Worm (Caenorhabditis elegans): ENCODE data around the gene spp-19.

Gene spp-19

DNA sequence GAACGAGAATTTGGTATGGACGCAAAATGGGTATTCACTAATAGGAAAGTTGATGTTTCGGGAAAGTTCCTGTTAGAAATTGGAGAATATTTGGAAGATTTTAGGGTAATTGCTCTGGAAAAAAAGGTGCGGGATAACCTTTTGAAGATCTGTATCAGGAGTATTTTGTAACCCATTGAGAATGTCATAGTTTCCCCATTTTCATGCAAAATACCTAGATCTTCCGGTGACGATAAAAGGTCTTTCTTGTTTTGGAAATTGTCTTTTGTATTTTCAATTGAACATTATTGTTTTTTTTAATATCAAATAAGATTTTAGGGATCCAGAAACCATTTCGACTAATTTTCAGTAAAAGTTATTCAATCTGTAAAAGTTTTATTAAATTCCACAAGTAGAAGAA lies at the start of gene spp-19:
Gene spp-19 (minus strand): TSS at position 101 of the 400 bp plus-strand sequence.
- no peak for TF ChIP-seq K09A11.1 (tag; optimal IDR thresholded peaks at IDR 0.05; ENCODE audit: insufficient read depth)
- no peak for TF ChIP-seq ceh-45 (GFP tag; IDR thresholded peaks at IDR 0.05)
- no peak for TF ChIP-seq F13H6.1 (tag; optimal IDR thresholded peaks at IDR 0.05)
- no peak for TF ChIP-seq unc-86 (tag; optimal IDR thresholded peaks at IDR 0.05)
- no peak for TF ChIP-seq hlh-13 (GFP tag; optimal IDR thresholded peaks at IDR 0.05)
- no peak for TF ChIP-seq pqm-1 (tag; optimal IDR thresholded peaks at IDR 0.05)
- no peak for TF ChIP-seq ceh-18 (tag; optimal IDR thresholded peaks at IDR 0.05)
- no peak for TF ChIP-seq eyg-1 (tag; optimal IDR thresholded peaks at IDR 0.05)
- TF ChIP-seq pha-2 (tag; optimal IDR thresholded peaks at IDR 0.05) = no peak
- TF ChIP-seq ceh-34 (tag; optimal IDR thresholded peaks at IDR 0.05) = no peak
- no peak for TF ChIP-seq pax-1 (tag; optimal IDR thresholded peaks at IDR 0.05)
- no peak for TF ChIP-seq ceh-31 (tag; optimal IDR thresholded peaks at IDR 0.05)
- TF ChIP-seq K02D7.2 (tag; optimal IDR thresholded peaks at IDR 0.05) = no peak
- TF ChIP-seq syd-9 (tag; optimal IDR thresholded peaks at IDR 0.05) = no peak

- TF ChIP-seq madf-2 (tag; optimal IDR thresholded peaks at IDR 0.05) (no peak), hlh-8 (tag; optimal IDR thresholded peaks at IDR 0.05) (no peak), mec-3 (tag; optimal IDR thresholded peaks at IDR 0.05; ENCODE audit: borderline replicate concordance) (no peak), pros-1 (tag; optimal IDR thresholded peaks at IDR 0.05) (no peak), pqm-1 (tag; optimal IDR thresholded peaks at IDR 0.05) (no peak), unc-42 (tag; optimal IDR thresholded peaks at IDR 0.05) (no peak), ceh-2 (tag; optimal IDR thresholded peaks at IDR 0.05) (no peak), pha-2 (tag; optimal IDR thresholded peaks at IDR 0.05) (no peak), dmd-4 (tag; optimal IDR thresholded peaks at IDR 0.05; ENCODE audit: borderline replicate concordance) (no peak), syd-9 (tag; optimal IDR thresholded peaks at IDR 0.05) (no peak), lin-11 (tag; optimal IDR thresholded peaks at IDR 0.05) (no peak), sox-4 (tag; optimal IDR thresholded peaks at IDR 0.05) (no peak), ama-1 (optimal IDR thresholded peaks at IDR 0.05) (no peak)
Observed at ce11 chrV:6611058-6611457, 49.6 kb upstream of the spp-19 start, which contains the start of gene gon-14. Gene gon-14 (minus strand): TSS chrV:6611158.

- TF ChIP-seq tbx-2 (tag; optimal IDR thresholded peaks at IDR 0.05) = no peak
- no peak for TF ChIP-seq hlh-15 (tag; optimal IDR thresholded peaks at IDR 0.05)
- TF ChIP-seq T23F11.4 (GFP tag; optimal IDR thresholded peaks at IDR 0.05) = no peak
- no peak for TF ChIP-seq fax-1 (tag; optimal IDR thresholded peaks at IDR 0.05)
- TF ChIP-seq lim-6 (tag; optimal IDR thresholded peaks at IDR 0.05) = no peak
- no peak for TF ChIP-seq unc-55 (GFP tag; optimal IDR thresholded peaks at IDR 0.05)
- TF ChIP-seq ztf-16 (tag; optimal IDR thresholded peaks at IDR 0.05) = no peak
- TF ChIP-seq che-1 (tag; optimal IDR thresholded peaks at IDR 0.05) = no peak
- TF ChIP-seq Y22D7AL.16 (tag; optimal IDR thresholded peaks at IDR 0.05) = no peak
- no peak for TF ChIP-seq elt-2 (tag; optimal IDR thresholded peaks at IDR 0.05)
Observed at ce11 chrV:6606197-6606596, 44.7 kb upstream of the spp-19 start.

DNA sequence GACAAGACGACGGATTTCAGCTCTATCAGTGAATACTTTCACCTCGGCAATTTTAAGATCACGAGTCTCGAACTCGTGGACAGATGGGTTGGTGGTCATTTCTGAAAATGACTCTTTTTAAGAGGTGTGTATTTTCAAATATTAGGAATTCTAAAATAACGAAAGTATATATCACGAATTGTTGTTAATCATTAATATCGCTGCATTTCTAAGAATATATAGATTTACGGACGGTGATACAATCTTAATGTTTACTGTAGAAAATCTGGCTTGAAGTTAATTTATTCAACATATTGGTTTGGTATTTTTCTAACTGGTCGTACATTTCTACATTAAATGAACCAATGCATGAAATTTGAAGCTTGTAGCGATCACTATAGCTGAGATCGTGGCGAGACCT lies 43.8 kb upstream of the spp-19 start, which contains the start of gene ZK1055.7:
Gene ZK1055.7 (minus strand): TSS at position 101 of the 400 bp plus-strand sequence.
- TF ChIP-seq hlh-8 (tag; optimal IDR thresholded peaks at IDR 0.05) (no peak), lim-6 (tag; optimal IDR thresholded peaks at IDR 0.05) (no peak), fkh-10 (GFP tag; optimal IDR thresholded peaks at IDR 0.05) (no peak), ceh-2 (tag; optimal IDR thresholded peaks at IDR 0.05) (no peak), madf-2 (tag; optimal IDR thresholded peaks at IDR 0.05) (no peak), gmeb-2 (tag; optimal IDR thresholded peaks at IDR 0.05) (no peak), pax-1 (tag; optimal IDR thresholded peaks at IDR 0.05) (no peak), eyg-1 (tag; optimal IDR thresholded peaks at IDR 0.05) (no peak), ref-2 (tag; optimal IDR thresholded peaks at IDR 0.05) (no peak), ahr-1 (tag; optimal IDR thresholded peaks at IDR 0.05) (no peak), pha-4 (tag; optimal IDR thresholded peaks at IDR 0.05) (no peak)
